Worm (Caenorhabditis elegans) whole organism, young adult: ENCODE data around the gene pud-3.

ENCODE experiments used
- F57A8.1 ChIP-seq: fragments of 200-800 bp; sonication (Bioruptor generic); optimal IDR thresholded peaks from 2 replicates; lab custom pipeline; 2018; ENCODE audit warnings: mild to moderate bottlenecking, missing genetic modification characterization, moderate library complexity, missing compliant biosample characterization
- hmg-1.2 ChIP-seq: fragments of 200-800 bp; sonication (Bioruptor generic); IDR thresholded peaks from 2 replicates; pipeline ENCODE4 v1.3.6; 2022; ENCODE audit warnings: missing genetic modification reagents, missing genetic modification characterization, missing compliant biosample characterization
- lir-1 ChIP-seq: fragments of 200-800 bp; sonication (Bioruptor generic); conservative IDR thresholded peaks from 2 replicates; pipeline ENCODE4 v1.3.6; 2022; ENCODE audit warnings: missing genetic modification reagents, missing genetic modification characterization, missing compliant biosample characterization
- ztf-28 ChIP-seq: fragments of 200-800 bp; sonication (Bioruptor generic); IDR thresholded peaks from 2 replicates; pipeline ENCODE4 v1.3.6; 2022; ENCODE audit warnings: missing genetic modification reagents, missing genetic modification characterization, missing compliant biosample characterization

DNA sequence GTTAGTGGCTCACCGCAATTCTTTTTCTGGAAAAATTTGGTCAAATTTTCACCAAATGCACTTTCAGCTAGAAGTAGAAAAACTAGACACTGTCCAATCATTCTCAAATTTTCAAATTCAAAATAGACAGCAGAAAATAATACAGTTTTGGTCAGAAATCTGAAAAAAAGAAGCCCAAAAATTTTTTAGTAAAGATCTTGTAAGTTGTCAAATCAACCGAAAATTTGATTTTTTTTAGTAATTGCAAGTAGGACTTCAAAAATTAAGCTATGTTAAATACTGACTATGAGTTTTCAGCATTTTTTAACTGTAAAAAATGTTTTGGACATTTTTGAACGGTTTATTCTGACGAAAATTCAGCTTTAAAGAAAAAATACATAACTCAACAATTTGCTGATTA is 24.0 kb downstream of the pud-3 start, which contains the start of gene Y19D10B.8:
- TF ChIP-seq hmg-1.2 (GFP tag; lab: Robert Waterston, UW) (no peak), lir-1 (GFP tag; lab: Robert Waterston, UW) (no peak), ztf-28 (GFP tag; lab: Robert Waterston, UW) (no peak), F57A8.1 (GFP tag; lab: Kevin White, UChicago) (no peak)
